Fruit fly (Drosophila melanogaster): ENCODE measurements around the gene Dysb.

Gene Dysb

DNA sequence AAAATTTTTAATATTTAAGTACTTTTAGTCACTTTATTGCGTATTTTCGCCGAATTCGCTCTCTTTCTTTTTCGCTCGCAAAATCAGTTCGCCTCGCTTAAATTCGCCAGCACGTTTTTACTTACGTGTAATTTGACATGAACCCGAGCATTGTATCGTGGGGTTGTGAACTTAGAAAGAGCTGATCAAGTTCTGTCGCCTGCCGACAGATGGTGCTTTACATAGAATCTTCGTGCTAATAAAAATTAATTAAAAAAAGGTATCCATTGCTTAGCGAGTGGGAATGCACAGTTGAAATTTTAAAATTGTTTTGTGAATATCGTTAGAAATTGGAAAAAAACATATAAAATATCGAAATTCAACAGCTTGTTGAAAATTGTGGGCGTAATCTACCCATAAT is 19.1 kb upstream of the Dysb start (continued):
- TF ChIP-seq CG17385 (GFP tag; optimal IDR thresholded peaks at IDR 0.05) (peak; percentile 47), CG3065 (GFP tag; optimal IDR thresholded peaks at IDR 0.05) (peak; percentile 32), CG16863 (GFP tag; optimal IDR thresholded peaks at IDR 0.05) (peak; percentile 74), CG31441 (GFP tag; IDR thresholded peaks at IDR 0.05) (peak; percentile 70), zen (tag; optimal IDR thresholded peaks at IDR 0.05) (peak; percentile 81), CG4404 (GFP tag; IDR thresholded peaks at IDR 0.05) (no peak), Lim3 (GFP tag; IDR thresholded peaks at IDR 0.05) (no peak), Hand (GFP tag; optimal IDR thresholded peaks at IDR 0.05) (no peak), CG15269 (tag; optimal IDR thresholded peaks at IDR 0.05) (no peak), her (GFP tag; optimal IDR thresholded peaks at IDR 0.05) (peak; percentile 64), CG3163 (GFP tag; optimal IDR thresholded peaks at IDR 0.05) (peak; percentile 76), ERR (GFP tag; optimal IDR thresholded peaks at IDR 0.05) (peak; percentile 16), CG8281 (tag; optimal IDR thresholded peaks at IDR 0.05) (peak; percentile 17), bowl (GFP tag; IDR thresholded peaks at IDR 0.05) (no peak; the same call in 1 of the 2 replicates), Camta (GFP tag; optimal IDR thresholded peaks at IDR 0.05) (peak; percentile 40), CG6689 (GFP tag; IDR thresholded peaks at IDR 0.05) (no peak), CG6654 (GFP tag; optimal IDR thresholded peaks at IDR 0.05) (no peak), lilli (GFP tag; optimal IDR thresholded peaks at IDR 0.05) (peak; percentile 72), CG12769 (tag; optimal IDR thresholded peaks at IDR 0.05) (peak; percentile 65), Sox100B (GFP tag; optimal IDR thresholded peaks at IDR 0.05) (peak; percentile 0), CG7928 (GFP tag; optimal IDR thresholded peaks at IDR 0.05) (peak; percentile 5), ttk (GFP tag; IDR thresholded peaks at IDR 0.05) (no peak; the same call in 1 of the 2 replicates), wor (GFP tag; IDR thresholded peaks at IDR 0.05) (no peak), tap (tag; optimal IDR thresholded peaks at IDR 0.05) (peak; percentile 30), Jarid2 (GFP tag; optimal IDR thresholded peaks at IDR 0.05) (peak; percentile 65), dati (GFP tag; IDR thresholded peaks at IDR 0.05) (no peak), CG2116 (GFP tag; optimal IDR thresholded peaks at IDR 0.05) (peak; percentile 68), aop (GFP tag; IDR thresholded peaks at IDR 0.05) (no peak), Chrac-16 (GFP tag; optimal IDR thresholded peaks at IDR 0.05) (peak; percentile 67), Eip74EF (GFP tag; optimal IDR thresholded peaks at IDR 0.05) (no peak), kni (GFP tag; optimal IDR thresholded peaks at IDR 0.05) (no peak), CG9609 (GFP tag; optimal IDR thresholded peaks at IDR 0.05) (peak; percentile 61), danr (GFP tag; IDR thresholded peaks at IDR 0.05) (no peak), Mrtf (GFP tag; IDR thresholded peaks at IDR 0.05) (no peak), Atf-2 (GFP tag; optimal IDR thresholded peaks at IDR 0.05) (peak; percentile 73), CG17912 (GFP tag; optimal IDR thresholded peaks at IDR 0.05) (peak; percentile 36), CG11085 (GFP tag; IDR thresholded peaks at IDR 0.05) (peak; percentile 52; the same call in 1 of the 2 replicates), hkb (optimal IDR thresholded peaks at IDR 0.05) (peak; percentile 24), hkb (GFP tag; IDR thresholded peaks at IDR 0.05) (peak; percentile 51; the same call in 1 of the 2 replicates), Bgb (GFP tag; IDR thresholded peaks at IDR 0.05; ENCODE audit: partially characterized antibody) (peak; percentile 81), CG12744 (GFP tag; optimal IDR thresholded peaks at IDR 0.05) (peak; percentile 68), jing (GFP tag; optimal IDR thresholded peaks at IDR 0.05) (peak; percentile 16), CG10543 (GFP tag; optimal IDR thresholded peaks at IDR 0.05) (peak; percentile 14), crol (GFP tag; IDR thresholded peaks at IDR 0.05) (no peak), CG12659 (GFP tag; optimal IDR thresholded peaks at IDR 0.05) (peak; percentile 62), dm (GFP tag; optimal IDR thresholded peaks at IDR 0.05) (peak; percentile 77), Hey (tag; optimal IDR thresholded peaks at IDR 0.05) (no peak), twi (tag; optimal IDR thresholded peaks at IDR 0.05) (peak; percentile 17), pzg (GFP tag; optimal IDR thresholded peaks at IDR 0.05) (peak; percentile 16), sim (GFP tag; IDR thresholded peaks at IDR 0.05) (no peak), CG4328 (GFP tag; optimal IDR thresholded peaks at IDR 0.05) (peak; percentile 20), CG1647 (GFP tag; optimal IDR thresholded peaks at IDR 0.05) (peak; percentile 48)
